Worm (Caenorhabditis elegans) whole organism, L3 larva: ENCODE measurements around the gene C25F9.4.
A peak's percentile ranks its signal among the peaks of the same experiment; 100 is the strongest.

Experiments used
- R02D3.7 ChIP-seq: fragments of 150-350 bp; optimal IDR thresholded peaks from 2 replicates; lab custom pipeline; 2014; ENCODE audit warnings: missing biosample characterization, missing genetic modification characterization
- ZK546.5 ChIP-seq: sonication (generic microtip); optimal IDR thresholded peaks from 2 replicates; lab custom pipeline; 2017; ENCODE audit warnings: missing biosample characterization, missing genetic modification characterization
- ama-1 ChIP-seq: fragments of 150-350 bp; optimal IDR thresholded peaks from 2 replicates; lab custom pipeline; 2018
- ceh-16 ChIP-seq: sonication (generic microtip); optimal IDR thresholded peaks from 2 replicates; lab custom pipeline; 2017; ENCODE audit warnings: missing biosample characterization, missing genetic modification characterization
- ceh-28 ChIP-seq: fragments of 150-350 bp; optimal IDR thresholded peaks from 2 replicates; lab custom pipeline; 2014; ENCODE audit warnings: missing biosample characterization, missing genetic modification reagents, missing genetic modification characterization
- ceh-82 ChIP-seq: fragments of 150-350 bp; optimal IDR thresholded peaks from 2 replicates; lab custom pipeline; 2014; ENCODE audit warnings: missing biosample characterization, missing genetic modification characterization
- daf-12 ChIP-seq: fragments of 150-350 bp; optimal IDR thresholded peaks from 2 replicates; lab custom pipeline; 2014; ENCODE audit warnings: missing biosample characterization, missing genetic modification reagents, missing genetic modification characterization
- egl-27 ChIP-seq: sonication (generic microtip); optimal IDR thresholded peaks from 4 replicates; lab custom pipeline; 2017; ENCODE audit warnings: missing biosample characterization, missing genetic modification reagents, missing genetic modification characterization
- egl-5 ChIP-seq: fragments of 150-350 bp; optimal IDR thresholded peaks from 2 replicates; lab custom pipeline; 2017; ENCODE audit warnings: missing biosample characterization, missing genetic modification reagents, missing genetic modification characterization, inconsistent platforms
- elt-1 ChIP-seq: fragments of 150-350 bp; optimal IDR thresholded peaks from 2 replicates; lab custom pipeline; 2014; ENCODE audit warnings: missing biosample characterization, missing genetic modification characterization
- elt-2 ChIP-seq: sonication (generic microtip); optimal IDR thresholded peaks from 2 replicates; lab custom pipeline; 2016; ENCODE audit warnings: missing genetic modification reagents, mild to moderate bottlenecking, missing genetic modification characterization, missing compliant biosample characterization
- elt-3 ChIP-seq, 3 experiments: fragments of 150-350 bp in 1 of 3; sonication (generic microtip) in 2 of 3; optimal IDR thresholded peaks; 2 replicates in 2 of 3; 4 replicates in 1 of 3; lab custom pipeline; 2014 to 2017; ENCODE audit warnings: missing biosample characterization in 3 of 3, missing genetic modification characterization in 3 of 3
- eor-1 ChIP-seq, 2 experiments: fragments of 150-350 bp; optimal IDR thresholded peaks; 2 replicates each; lab custom pipeline; 2014 to 2018; ENCODE audit warnings: missing biosample characterization in 2 of 2, missing genetic modification characterization in 2 of 2
- fkh-10 ChIP-seq: sonication (generic microtip); optimal IDR thresholded peaks from 2 replicates; lab custom pipeline; 2017; ENCODE audit warnings: missing biosample characterization, missing genetic modification reagents, missing genetic modification characterization
- fos-1 ChIP-seq: fragments of 150-350 bp; optimal IDR thresholded peaks from 2 replicates; lab custom pipeline; 2014; ENCODE audit warnings: missing biosample characterization, missing genetic modification characterization
- hmg-11 ChIP-seq: sonication (generic microtip); optimal IDR thresholded peaks from 2 replicates; lab custom pipeline; 2016; ENCODE audit warnings: missing genetic modification characterization, missing compliant biosample characterization
- jun-1 ChIP-seq: fragments of 150-350 bp; optimal IDR thresholded peaks from 2 replicates; lab custom pipeline; 2014; ENCODE audit warnings: missing biosample characterization, missing genetic modification reagents, missing genetic modification characterization
- lin-15B ChIP-seq: fragments of 150-350 bp; optimal IDR thresholded peaks from 2 replicates; lab custom pipeline; 2014; ENCODE audit warnings: missing biosample characterization, missing genetic modification characterization
- lsy-12 ChIP-seq: sonication (generic microtip); optimal IDR thresholded peaks from 2 replicates; lab custom pipeline; 2016; ENCODE audit warnings: mild to moderate bottlenecking, missing genetic modification characterization, missing compliant biosample characterization
- mdl-1 ChIP-seq: fragments of 150-350 bp; optimal IDR thresholded peaks from 2 replicates; lab custom pipeline; 2014; ENCODE audit warnings: missing biosample characterization, missing genetic modification characterization
- nfya-1 ChIP-seq: sonication (generic microtip); optimal IDR thresholded peaks from 2 replicates; lab custom pipeline; 2017; ENCODE audit warnings: missing genetic modification characterization, mild to moderate bottlenecking, missing compliant biosample characterization, antibody characterized with exemption, moderate library complexity; ENCODE audit not compliant: insufficient read depth
- nhr-11 ChIP-seq: fragments of 150-350 bp; optimal IDR thresholded peaks from 2 replicates; lab custom pipeline; 2014; ENCODE audit warnings: missing biosample characterization, missing genetic modification characterization
- nhr-12 ChIP-seq: fragments of 150-350 bp; optimal IDR thresholded peaks from 2 replicates; lab custom pipeline; 2014; ENCODE audit warnings: missing biosample characterization, missing genetic modification characterization
- nhr-23 ChIP-seq: fragments of 150-350 bp; optimal IDR thresholded peaks from 2 replicates; lab custom pipeline; 2014; ENCODE audit warnings: missing biosample characterization, missing genetic modification reagents, missing genetic modification characterization
- nhr-237 ChIP-seq: fragments of 150-350 bp; optimal IDR thresholded peaks from 2 replicates; lab custom pipeline; 2014; ENCODE audit warnings: missing biosample characterization, missing genetic modification characterization
- nhr-25 ChIP-seq: sonication (generic microtip); optimal IDR thresholded peaks from 2 replicates; lab custom pipeline; 2017; ENCODE audit warnings: missing biosample characterization, missing genetic modification characterization
- nhr-43 ChIP-seq: sonication (generic microtip); optimal IDR thresholded peaks from 2 replicates; lab custom pipeline; 2016; ENCODE audit warnings: mild to moderate bottlenecking, missing genetic modification characterization, missing compliant biosample characterization; ENCODE audit not compliant: poor library complexity, severe bottlenecking
- nhr-76 ChIP-seq: fragments of 150-350 bp; sonication (generic microtip); optimal IDR thresholded peaks from 5 replicates; lab custom pipeline; 2014; ENCODE audit warnings: missing biosample characterization, missing genetic modification characterization
- nhr-77 ChIP-seq: fragments of 150-350 bp; optimal IDR thresholded peaks from 2 replicates; lab custom pipeline; 2014; ENCODE audit warnings: missing biosample characterization, missing genetic modification characterization
- pha-4 ChIP-seq: fragments of 150-350 bp; optimal IDR thresholded peaks from 2 replicates; lab custom pipeline; 2014; ENCODE audit warnings: missing biosample characterization, missing genetic modification reagents, missing genetic modification characterization
- pqm-1 ChIP-seq: fragments of 150-350 bp; optimal IDR thresholded peaks from 2 replicates; lab custom pipeline; 2017; ENCODE audit warnings: missing biosample characterization, missing genetic modification characterization, inconsistent platforms
- sea-2 ChIP-seq: fragments of 150-350 bp; sonication (generic microtip); optimal IDR thresholded peaks from 4 replicates; lab custom pipeline; 2014; ENCODE audit warnings: missing biosample characterization, missing genetic modification reagents, missing genetic modification characterization
- skn-1 ChIP-seq: fragments of 150-350 bp; optimal IDR thresholded peaks from 2 replicates; lab custom pipeline; 2014; ENCODE audit warnings: missing biosample characterization, missing genetic modification characterization
- snpc-4 ChIP-seq: fragments of 150-350 bp; optimal IDR thresholded peaks from 2 replicates; lab custom pipeline; 2014; ENCODE audit warnings: missing biosample characterization, missing genetic modification characterization
- tbx-2 ChIP-seq: sonication (generic microtip); optimal IDR thresholded peaks from 2 replicates; lab custom pipeline; 2016; ENCODE audit warnings: mild to moderate bottlenecking, missing genetic modification characterization, missing compliant biosample characterization
- zag-1 ChIP-seq: fragments of 150-350 bp; optimal IDR thresholded peaks from 2 replicates; lab custom pipeline; 2014; ENCODE audit warnings: missing biosample characterization, missing genetic modification characterization
- ztf-4 ChIP-seq: fragments of 150-350 bp; optimal IDR thresholded peaks from 2 replicates; lab custom pipeline; 2014; ENCODE audit warnings: missing biosample characterization, missing genetic modification characterization

Gene C25F9.4

ce11 chrV:19410663-19411062, 5.7 kb downstream of the C25F9.4 start, which contains the start of gene C25F9.5:
C25F9.5 (minus strand) TSS chrV:19410857.
- TF ChIP-seq tbx-2 (no peak), elt-2 (tag; lab: Kevin White, UChicago) (peak; percentile 81), ceh-82 (tag; lab: Kevin White, UChicago) (no peak), skn-1 (tag; lab: Kevin White, UChicago) (no peak), elt-3 (tag; optimal IDR thresholded peaks at IDR 0.05; lab: Kevin White, UChicago) (no peak), hmg-11 (tag; lab: Kevin White, UChicago) (no peak), pqm-1 (tag; lab: Kevin White, UChicago) (peak; percentile 58), nhr-11 (tag; lab: Kevin White, UChicago) (no peak), ama-1 (lab: Kevin White, UChicago) (no peak), pha-4 (tag; lab: Kevin White, UChicago) (peak; percentile 28), fos-1 (tag; lab: Kevin White, UChicago) (no peak), elt-1 (no peak), lin-15B (no peak), zag-1 (tag; lab: Kevin White, UChicago) (no peak), mdl-1 (tag; lab: Kevin White, UChicago) (no peak), jun-1 (tag; lab: Kevin White, UChicago) (peak; percentile 64), R02D3.7 (tag; lab: Kevin White, UChicago) (no peak), eor-1 (tag; optimal IDR thresholded peaks at IDR 0.05; lab: Kevin White, UChicago) (no peak), sea-2 (no peak), nfya-1 (tag; lab: Kevin White, UChicago) (no peak), nhr-12 (no peak), ceh-28 (tag; lab: Kevin White, UChicago) (no peak), nhr-43 (no peak), nhr-23 (tag; lab: Kevin White, UChicago) (no peak)

ce11 chrV:19405276-19405815, 11.0 kb downstream of the C25F9.4 start, which contains the start of the genes C25F9.6 and C25F9.10:
C25F9.6 (minus strand) TSS chrV:19405326.
C25F9.10 (plus strand) TSS chrV:19405729.
- TF ChIP-seq daf-12 (no peak), lsy-12 (tag; lab: Kevin White, UChicago) (no peak), lin-15B (no peak), skn-1 (tag; lab: Kevin White, UChicago) (no peak), elt-2 (tag; lab: Kevin White, UChicago) (peak; percentile 60), fkh-10 (GFP tag; lab: Kevin White, UChicago) (no peak), pqm-1 (tag; lab: Kevin White, UChicago) (peak; percentile 35), snpc-4 (tag; lab: Kevin White, UChicago) (no peak), pha-4 (tag; lab: Kevin White, UChicago) (peak; percentile 35), ceh-16 (tag; lab: Kevin White, UChicago) (no peak)

ce11 chrV:19403619-19404018, 12.8 kb downstream of the C25F9.4 start:
- TF ChIP-seq R02D3.7 (tag; lab: Kevin White, UChicago) (no peak), elt-3 (tag; optimal IDR thresholded peaks at IDR 0.05; lab: Kevin White, UChicago) (no peak), pha-4 (tag; lab: Kevin White, UChicago) (no peak), zag-1 (tag; lab: Kevin White, UChicago) (no peak), nhr-23 (tag; lab: Kevin White, UChicago) (no peak), snpc-4 (tag; lab: Kevin White, UChicago) (no peak), egl-27 (tag; lab: Kevin White, UChicago) (no peak), nhr-43 (no peak), nhr-25 (tag; lab: Kevin White, UChicago) (no peak), ceh-28 (tag; lab: Kevin White, UChicago) (no peak), skn-1 (tag; lab: Kevin White, UChicago) (no peak), egl-5 (no peak)

ce11 chrV:19402855-19403254, 13.5 kb downstream of the C25F9.4 start, which contains the start of gene C25F9.12:
C25F9.12 (minus strand) TSS chrV:19402955.
- TF ChIP-seq fkh-10 (GFP tag; lab: Kevin White, UChicago) = no peak
- TF ChIP-seq nhr-77 (tag; lab: Kevin White, UChicago) = no peak
- no peak for TF ChIP-seq sea-2
- no peak for TF ChIP-seq ZK546.5 (tag; lab: Kevin White, UChicago)
- no peak for TF ChIP-seq nhr-237 (tag; lab: Kevin White, UChicago)
- TF ChIP-seq elt-1 = no peak
- TF ChIP-seq fos-1 (tag; lab: Kevin White, UChicago) = no peak
- no peak for TF ChIP-seq ama-1 (lab: Kevin White, UChicago)
- TF ChIP-seq nhr-25 (tag; lab: Kevin White, UChicago) = no peak
- no peak for TF ChIP-seq nhr-76 (tag; lab: Kevin White, UChicago)
- TF ChIP-seq ztf-4 = no peak
- no peak for TF ChIP-seq elt-2 (tag; lab: Kevin White, UChicago)
- TF ChIP-seq nhr-23 (tag; lab: Kevin White, UChicago) = no peak
- TF ChIP-seq nhr-11 (tag; lab: Kevin White, UChicago) = no peak
- TF ChIP-seq lin-15B = no peak
